Fruit fly (Drosophila melanogaster) whole organism, wandering third instar larva: ENCODE measurements around the gene Top3beta.

ENCODE experiments used
- Abd-B ChIP-seq: fragments of >200 bp; optimal IDR thresholded peaks from 2 replicates; lab custom pipeline; 2017; ENCODE audit warnings: missing biosample characterization, missing genetic modification characterization
- CG32264 ChIP-seq: fragments of 200-800 bp; sonication (Bioruptor generic); optimal IDR thresholded peaks from 2 replicates; lab custom pipeline; 2016; ENCODE audit warnings: missing biosample characterization, missing genetic modification characterization
- CG9705 ChIP-seq: fragments of 200-800 bp; sonication (Bioruptor generic); optimal IDR thresholded peaks from 2 replicates; lab custom pipeline; 2018; ENCODE audit warnings: missing biosample characterization, mild to moderate bottlenecking, missing genetic modification characterization
- CrebA ChIP-seq: fragments of 200-800 bp; sonication (Bioruptor generic); optimal IDR thresholded peaks from 2 replicates; lab custom pipeline; 2016; ENCODE audit warnings: missing biosample characterization, mild to moderate bottlenecking, missing genetic modification characterization, borderline replicate concordance
- Dfd ChIP-seq: fragments of >200 bp; optimal IDR thresholded peaks from 2 replicates; lab custom pipeline; 2017; ENCODE audit warnings: missing biosample characterization, missing genetic modification characterization
- Dif ChIP-seq: fragments of 200-275, 200-300 bp; sonication (Bioruptor generic); optimal IDR thresholded peaks from 2 replicates; lab custom pipeline; 2018; ENCODE audit warnings: missing biosample characterization, missing genetic modification characterization; ENCODE audit not compliant: partially characterized antibody
- HLH106 ChIP-seq: fragments of 200-800 bp; optimal IDR thresholded peaks from 3 replicates; lab custom pipeline; 2019; ENCODE audit warnings: missing biosample characterization, mild to moderate bottlenecking, missing genetic modification characterization, moderate library complexity
- Hnf4 ChIP-seq: fragments of 200-800 bp; sonication (Bioruptor generic); optimal IDR thresholded peaks from 2 replicates; lab custom pipeline; 2016; ENCODE audit warnings: missing biosample characterization, mild to moderate bottlenecking, missing genetic modification characterization
- Hr78 ChIP-seq: fragments of >200 bp; optimal IDR thresholded peaks from 2 replicates; lab custom pipeline; 2017; ENCODE audit warnings: missing biosample characterization, missing genetic modification characterization
- Hr83 ChIP-seq: fragments of 200-300 bp; sonication (Bioruptor generic); optimal IDR thresholded peaks from 2 replicates; lab custom pipeline; 2016; ENCODE audit warnings: missing biosample characterization, mild to moderate bottlenecking, missing genetic modification characterization, moderate library complexity; ENCODE audit not compliant: poor library complexity, severe bottlenecking
- Jra ChIP-seq: sonication (Bioruptor generic); optimal IDR thresholded peaks from 2 replicates; lab custom pipeline; 2016; ENCODE audit warnings: missing biosample characterization, missing genetic modification characterization
- Mio ChIP-seq: sonication (Bioruptor generic); optimal IDR thresholded peaks from 2 replicates; lab custom pipeline; 2016; ENCODE audit warnings: missing biosample characterization, missing genetic modification characterization
- Myc ChIP-seq: fragments of >200 bp; optimal IDR thresholded peaks from 2 replicates; lab custom pipeline; 2017
- N ChIP-seq: fragments of >200 bp; optimal IDR thresholded peaks from 2 replicates; lab custom pipeline; 2018; ENCODE audit warnings: missing biosample characterization, missing external identifiers, missing genetic modification characterization
- OdsH ChIP-seq: fragments of 200-800 bp; sonication (Bioruptor generic); optimal IDR thresholded peaks from 2 replicates; lab custom pipeline; 2016; ENCODE audit warnings: missing biosample characterization, mild to moderate bottlenecking, missing genetic modification characterization
- Rel ChIP-seq, 2 experiments: fragments of 200-800 bp; sonication (Bioruptor generic) in 1 of 2; optimal IDR thresholded peaks; 2 replicates in 1 of 2; 3 replicates in 1 of 2; lab custom pipeline; 2016 to 2019; ENCODE audit warnings: mild to moderate bottlenecking in 2 of 2, missing biosample characterization in 2 of 2, missing genetic modification characterization in 2 of 2, moderate library complexity in 1 of 2
- Sp1 ChIP-seq: fragments of 200-800 bp; sonication (Bioruptor generic); optimal IDR thresholded peaks from 3 replicates; lab custom pipeline; 2019; ENCODE audit warnings: missing biosample characterization, mild to moderate bottlenecking, missing genetic modification characterization, moderate library complexity
- Vsx2 ChIP-seq: fragments of 200-300, 225-300 bp; sonication (Bioruptor generic); optimal IDR thresholded peaks from 2 replicates; lab custom pipeline; 2018; ENCODE audit warnings: missing biosample characterization, missing genetic modification characterization; ENCODE audit not compliant: partially characterized antibody
- br ChIP-seq: fragments of 200-800 bp; sonication (Bioruptor generic); optimal IDR thresholded peaks from 2 replicates; lab custom pipeline; 2016; ENCODE audit warnings: missing biosample characterization, missing genetic modification characterization
- brk ChIP-seq: fragments of 200-800 bp; sonication (Bioruptor generic); optimal IDR thresholded peaks from 2 replicates; lab custom pipeline; 2016; ENCODE audit warnings: missing biosample characterization, mild to moderate bottlenecking, missing genetic modification characterization
- dl ChIP-seq, 2 experiments: fragments of 175-275, 200-275 bp in 1 of 2; fragments of 200-275 bp in 1 of 2; sonication (Bioruptor generic); optimal IDR thresholded peaks; lab custom pipeline; 2018; ENCODE audit warnings: mild to moderate bottlenecking in 2 of 2, missing biosample characterization in 2 of 2, missing genetic modification characterization in 2 of 2, moderate library complexity in 2 of 2; ENCODE audit not compliant: partially characterized antibody in 2 of 2, insufficient read depth in 1 of 2
- dmrt93B ChIP-seq: fragments of 200-800 bp; sonication (Bioruptor generic); optimal IDR thresholded peaks from 2 replicates; lab custom pipeline; 2018; ENCODE audit warnings: missing biosample characterization, mild to moderate bottlenecking, missing genetic modification characterization
- dsf ChIP-seq: sonication (Bioruptor generic); optimal IDR thresholded peaks from 2 replicates; lab custom pipeline; 2016; ENCODE audit warnings: missing biosample characterization, missing genetic modification characterization, borderline replicate concordance
- ey ChIP-seq: fragments of 200-800 bp; sonication (Bioruptor generic); optimal IDR thresholded peaks from 2 replicates; lab custom pipeline; 2016; ENCODE audit warnings: missing biosample characterization, missing genetic modification characterization
- foxo ChIP-seq, 2 experiments: fragments of 200-800 bp; sonication (Bioruptor generic); optimal IDR thresholded peaks; 2 replicates in 1 of 2; 3 replicates in 1 of 2; lab custom pipeline; 2016 to 2017; ENCODE audit warnings: missing biosample characterization in 2 of 2, missing genetic modification characterization in 2 of 2
- fru ChIP-seq: fragments of 200-800 bp; sonication (Bioruptor generic); optimal IDR thresholded peaks from 3 replicates; lab custom pipeline; 2016; ENCODE audit warnings: missing biosample characterization, mild to moderate bottlenecking, missing genetic modification characterization
- h ChIP-seq: fragments of 200-800 bp; sonication (Bioruptor generic); optimal IDR thresholded peaks from 3 replicates; lab custom pipeline; 2016; ENCODE audit warnings: missing biosample characterization, mild to moderate bottlenecking, missing genetic modification characterization
- lola ChIP-seq: fragments of >200 bp; optimal IDR thresholded peaks from 2 replicates; lab custom pipeline; 2017; ENCODE audit warnings: missing biosample characterization, missing genetic modification characterization
- pan ChIP-seq: fragments of >200 bp; optimal IDR thresholded peaks from 2 replicates; lab custom pipeline; 2017
- psq ChIP-seq: fragments of 200-800 bp; sonication (Bioruptor generic); optimal IDR thresholded peaks from 3 replicates; lab custom pipeline; 2017; ENCODE audit warnings: missing biosample characterization, mild to moderate bottlenecking, missing genetic modification characterization, moderate library complexity
- rgr ChIP-seq: fragments of 200-800 bp; sonication (Bioruptor generic); optimal IDR thresholded peaks from 3 replicates; lab custom pipeline; 2016; ENCODE audit warnings: missing biosample characterization, mild to moderate bottlenecking, missing genetic modification characterization
- sage ChIP-seq: fragments of 200-800 bp; sonication (Bioruptor generic); optimal IDR thresholded peaks from 2 replicates; lab custom pipeline; 2016; ENCODE audit warnings: missing biosample characterization, mild to moderate bottlenecking, missing genetic modification characterization
- sv ChIP-seq: fragments of 200-800 bp; sonication (Bioruptor generic); optimal IDR thresholded peaks from 3 replicates; lab custom pipeline; 2016; ENCODE audit warnings: missing biosample characterization, missing genetic modification characterization
- tai ChIP-seq: sonication (Bioruptor generic); optimal IDR thresholded peaks from 2 replicates; lab custom pipeline; 2016; ENCODE audit warnings: missing biosample characterization, missing genetic modification characterization
- usp ChIP-seq: fragments of >200 bp; optimal IDR thresholded peaks from 2 replicates; lab custom pipeline; 2017; ENCODE audit warnings: missing biosample characterization, missing genetic modification characterization
- woc ChIP-seq: sonication (Bioruptor generic); optimal IDR thresholded peaks from 2 replicates; lab custom pipeline; 2016; ENCODE audit warnings: missing biosample characterization, mild to moderate bottlenecking, missing genetic modification characterization

Top3beta gene

dm6 chrX:6287842-6288241 is at the start of gene Top3beta, which contains the start of gene wuho:
TSS of gene Top3beta (minus strand) at chrX:6287990.
TSS of gene wuho (plus strand) at chrX:6288100.
- no peak for TF ChIP-seq Hr78 (GFP tag; lab: Kevin White, UChicago)
- TF ChIP-seq tai (GFP tag; lab: Kevin White, UChicago), result no peak
- TF ChIP-seq h (GFP tag; lab: Kevin White, UChicago), result peak; percentile 63
- peak; percentile 19 for TF ChIP-seq psq (GFP tag; lab: Kevin White, UChicago)
- TF ChIP-seq fru, result no peak
- TF ChIP-seq ey (GFP tag; lab: Kevin White, UChicago), result peak; percentile 37
- peak; percentile 41 for TF ChIP-seq HLH106
- no peak for TF ChIP-seq Rel (GFP tag; optimal IDR thresholded peaks at IDR 0.05; lab: Kevin White, UChicago)
- TF ChIP-seq Rel (tag; optimal IDR thresholded peaks at IDR 0.05; lab: Kevin White, UChicago), result peak; percentile 99
- peak; percentile 68 for TF ChIP-seq rgr (GFP tag; lab: Kevin White, UChicago)
- TF ChIP-seq Myc (lab: Kevin White, UChicago), result peak; percentile 24
- no peak for TF ChIP-seq Jra (GFP tag; lab: Kevin White, UChicago)
- peak; percentile 22 for TF ChIP-seq Dif (GFP tag; lab: Kevin White, UChicago)
- peak; percentile 16 for TF ChIP-seq sv (GFP tag; lab: Kevin White, UChicago)
- TF ChIP-seq sage, result no peak
- TF ChIP-seq brk (GFP tag; lab: Kevin White, UChicago), result no peak
- TF ChIP-seq Hr83 (GFP tag; lab: Kevin White, UChicago), result peak; percentile 1
- TF ChIP-seq Sp1 (GFP tag; lab: Kevin White, UChicago), result peak; percentile 44
- TF ChIP-seq dsf (GFP tag; lab: Kevin White, UChicago), result no peak
- TF ChIP-seq OdsH (GFP tag; lab: Kevin White, UChicago), result peak; percentile 29

dm6 chrX:6334945-6335344 is 47.2 kb upstream of the Top3beta start:
- TF ChIP-seq Dfd (GFP tag; lab: Kevin White, UChicago), result no peak
- no peak for TF ChIP-seq Rel (GFP tag; optimal IDR thresholded peaks at IDR 0.05; lab: Kevin White, UChicago)
- TF ChIP-seq Rel (tag; optimal IDR thresholded peaks at IDR 0.05; lab: Kevin White, UChicago), result peak; percentile 85

- TF ChIP-seq pan, result no peak
- TF ChIP-seq sage, result no peak
- TF ChIP-seq rgr (GFP tag; lab: Kevin White, UChicago), result peak; percentile 2
- no peak for TF ChIP-seq lola (GFP tag; lab: Kevin White, UChicago)
- peak in 1 of 2 experiments; percentile 15 for TF ChIP-seq foxo (GFP tag; optimal IDR thresholded peaks at IDR 0.05; lab: Kevin White, UChicago)
- TF ChIP-seq Mio (GFP tag; lab: Kevin White, UChicago), result no peak
- no peak for TF ChIP-seq Rel (GFP tag; optimal IDR thresholded peaks at IDR 0.05; lab: Kevin White, UChicago)
- TF ChIP-seq Rel (tag; optimal IDR thresholded peaks at IDR 0.05; lab: Kevin White, UChicago), result peak; percentile 93
- TF ChIP-seq ey (GFP tag; lab: Kevin White, UChicago), result peak; percentile 4
- no peak for TF ChIP-seq br (GFP tag; lab: Kevin White, UChicago)
- no peak for TF ChIP-seq dsf (GFP tag; lab: Kevin White, UChicago)
- no peak for TF ChIP-seq dl (GFP tag; optimal IDR thresholded peaks at IDR 0.05; lab: Kevin White, UChicago; ENCODE audit: insufficient read depth in 1 of 2, partially characterized antibody in 2 of 2)
- no peak for TF ChIP-seq usp (GFP tag; lab: Kevin White, UChicago)
- TF ChIP-seq, all 38 proteins: peak for 4
Measured at dm6 chrX:6332988-6333719, 45.4 kb upstream of the Top3beta start.

- TF ChIP-seq CG9705 (GFP tag; lab: Kevin White, UChicago), result peak; percentile 84
- peak; percentile 90 for TF ChIP-seq dmrt93B (GFP tag; lab: Kevin White, UChicago)
- TF ChIP-seq Jra (GFP tag; lab: Kevin White, UChicago), result peak; percentile 53
- TF ChIP-seq dsf (GFP tag; lab: Kevin White, UChicago), result peak; percentile 31
- peak; percentile 87 for TF ChIP-seq psq (GFP tag; lab: Kevin White, UChicago)
- TF ChIP-seq CG32264 (GFP tag; lab: Kevin White, UChicago), result peak; percentile 61
- TF ChIP-seq N (GFP tag; lab: Kevin White, UChicago), result no peak
- TF ChIP-seq Myc (lab: Kevin White, UChicago), result no peak
- peak; percentile 54 for TF ChIP-seq CrebA (GFP tag; lab: Kevin White, UChicago)
- no peak for TF ChIP-seq Vsx2 (GFP tag; lab: Kevin White, UChicago)
- no peak for TF ChIP-seq tai (GFP tag; lab: Kevin White, UChicago)
- TF ChIP-seq fru, result peak; percentile 92
- TF ChIP-seq Rel (GFP tag; optimal IDR thresholded peaks at IDR 0.05; lab: Kevin White, UChicago), result peak; percentile 49
- peak; percentile 59 for TF ChIP-seq Rel (tag; optimal IDR thresholded peaks at IDR 0.05; lab: Kevin White, UChicago)
- TF ChIP-seq woc, result peak; percentile 69
- peak; percentile 61 for TF ChIP-seq sv (GFP tag; lab: Kevin White, UChicago)
- TF ChIP-seq h (GFP tag; lab: Kevin White, UChicago), result peak; percentile 92
- peak; percentile 84 for TF ChIP-seq rgr (GFP tag; lab: Kevin White, UChicago)
- TF ChIP-seq Sp1 (GFP tag; lab: Kevin White, UChicago), result peak; percentile 94
- no peak for TF ChIP-seq Mio (GFP tag; lab: Kevin White, UChicago)
- no peak for TF ChIP-seq Hr83 (GFP tag; lab: Kevin White, UChicago)
- TF ChIP-seq foxo (GFP tag; optimal IDR thresholded peaks at IDR 0.05; lab: Kevin White, UChicago), result peak; percentile 49 to 90
- no peak for TF ChIP-seq lola (GFP tag; lab: Kevin White, UChicago)
- TF ChIP-seq brk (GFP tag; lab: Kevin White, UChicago), result peak; percentile 75
- TF ChIP-seq Dif (GFP tag; lab: Kevin White, UChicago), result peak; percentile 52
- peak; percentile 75 for TF ChIP-seq Hnf4 (GFP tag; lab: Kevin White, UChicago)
- TF ChIP-seq Abd-B, result no peak
- no peak for TF ChIP-seq Hr78 (GFP tag; lab: Kevin White, UChicago)
Measured at dm6 chrX:6330369-6330949, 42.7 kb upstream of the Top3beta start, which contains the start of gene CG42240. TSS of gene CG42240 (plus strand) at chrX:6330842.
